Worm (Caenorhabditis elegans) whole organism, L4 larva: Measurements from ENCODE around the gene ZK643.5.

ENCODE experiments used
- F26F4.8 ChIP-seq: fragments of 200-800 bp; sonication (Bioruptor generic); conservative IDR thresholded peaks from 2 replicates; pipeline ENCODE4 v1.3.6; 2022; ENCODE audit warnings: missing genetic modification characterization, missing compliant biosample characterization
- F49E8.2 ChIP-seq: sonication (generic microtip); optimal IDR thresholded peaks from 2 replicates; lab custom pipeline; 2016; ENCODE audit warnings: missing compliant biosample characterization, mild to moderate bottlenecking, missing genetic modification characterization, borderline replicate concordance
- R02D3.7 ChIP-seq: fragments of 150-350 bp; sonication (generic microtip); optimal IDR thresholded peaks from 3 replicates; lab custom pipeline; 2014; ENCODE audit warnings: missing biosample characterization, missing genetic modification characterization
- T26A8.4 ChIP-seq: fragments of 200-800 bp; sonication (Bioruptor generic); IDR thresholded peaks from 2 replicates; pipeline ENCODE4 v1.3.6; 2022; ENCODE audit warnings: missing genetic modification characterization, missing compliant biosample characterization
- Y5F2A.4 ChIP-seq: fragments of 200-800 bp; sonication (Bioruptor generic); optimal IDR thresholded peaks from 2 replicates; lab custom pipeline; 2018; ENCODE audit warnings: mild to moderate bottlenecking, missing genetic modification characterization, missing compliant biosample characterization
- Y75B8A.6 ChIP-seq: fragments of 200-800 bp; sonication (Bioruptor generic); IDR thresholded peaks from 2 replicates; pipeline ENCODE4 v1.3.6; 2022; ENCODE audit warnings: missing genetic modification reagents, missing genetic modification characterization, missing compliant biosample characterization
- ZK337.2 ChIP-seq: fragments of 200-800 bp; sonication (Bioruptor generic); IDR thresholded peaks from 2 replicates; pipeline ENCODE4 v1.3.6; 2022; ENCODE audit warnings: missing genetic modification reagents, missing genetic modification characterization, missing compliant biosample characterization
- aly-2 ChIP-seq: sonication (generic microtip); optimal IDR thresholded peaks from 2 replicates; lab custom pipeline; 2018; ENCODE audit warnings: missing biosample characterization, missing genetic modification characterization
- ama-1 ChIP-seq: fragments of 150-350 bp; optimal IDR thresholded peaks from 2 replicates; lab custom pipeline; 2014; ENCODE audit warnings: inconsistent platforms, mixed read lengths
- attf-4 ChIP-seq: sonication (generic microtip); optimal IDR thresholded peaks from 3 replicates; lab custom pipeline; 2017; ENCODE audit warnings: missing biosample characterization, missing genetic modification characterization
- ceh-20 ChIP-seq: fragments of 200-800 bp; sonication (Bioruptor generic); IDR thresholded peaks from 2 replicates; pipeline ENCODE4 v1.3.6; 2022; ENCODE audit warnings: missing genetic modification reagents, missing genetic modification characterization, missing compliant biosample characterization
- ceh-44 ChIP-seq: fragments of 200-800 bp; sonication (Bioruptor generic); IDR thresholded peaks from 2 replicates; pipeline ENCODE4 v1.3.6; 2022; ENCODE audit warnings: missing genetic modification reagents, missing genetic modification characterization, missing compliant biosample characterization
- ceh-82 ChIP-seq: sonication (generic microtip); optimal IDR thresholded peaks from 2 replicates; lab custom pipeline; 2017; ENCODE audit warnings: missing biosample characterization, missing genetic modification characterization
- daf-16 ChIP-seq, 3 experiments: sonication (generic microtip); optimal IDR thresholded peaks; 2 replicates each; lab custom pipeline; 2016 to 2017; ENCODE audit warnings: missing genetic modification characterization in 3 of 3, missing genetic modification reagents in 3 of 3, mild to moderate bottlenecking in 2 of 3, missing compliant biosample characterization in 2 of 3, missing biosample characterization in 1 of 3, moderate library complexity in 1 of 3
- dpl-1 ChIP-seq: fragments of 150-350 bp; optimal IDR thresholded peaks from 2 replicates; lab custom pipeline; 2014; ENCODE audit warnings: missing biosample characterization, missing genetic modification reagents, missing genetic modification characterization
- dve-1 ChIP-seq: sonication (generic microtip); optimal IDR thresholded peaks from 2 replicates; lab custom pipeline; 2017; ENCODE audit warnings: antibody characterized with exemption, mild to moderate bottlenecking, missing genetic modification characterization, missing compliant biosample characterization; ENCODE audit not compliant: insufficient read depth
- fkh-10 ChIP-seq: fragments of 150-350 bp; optimal IDR thresholded peaks from 2 replicates; lab custom pipeline; 2014; ENCODE audit warnings: missing biosample characterization, missing genetic modification reagents, missing genetic modification characterization
- gei-8 ChIP-seq: fragments of 200-800 bp; sonication (Bioruptor generic); optimal IDR thresholded peaks from 2 replicates; lab custom pipeline; 2018; ENCODE audit warnings: mild to moderate bottlenecking, missing genetic modification characterization, missing compliant biosample characterization
- hif-1 ChIP-seq, 2 experiments: sonication (generic microtip); optimal IDR thresholded peaks; 2 replicates each; lab custom pipeline; 2016 to 2017; ENCODE audit warnings: missing compliant biosample characterization in 2 of 2, missing genetic modification characterization in 2 of 2, missing genetic modification reagents in 2 of 2, missing genotype in 2 of 2, mild to moderate bottlenecking in 1 of 2
- jun-1 ChIP-seq: fragments of 150-350 bp; optimal IDR thresholded peaks from 2 replicates; lab custom pipeline; 2014; ENCODE audit warnings: missing biosample characterization, missing genetic modification reagents, missing genetic modification characterization
- lin-15B ChIP-seq: fragments of 150-350 bp; sonication (generic microtip); optimal IDR thresholded peaks from 3 replicates; lab custom pipeline; 2014; ENCODE audit warnings: missing biosample characterization, missing genetic modification characterization
- lin-29 ChIP-seq: fragments of 200-800 bp; sonication (Bioruptor generic); IDR thresholded peaks from 2 replicates; pipeline ENCODE4 v1.3.6; 2022; ENCODE audit warnings: missing genetic modification reagents, missing genetic modification characterization, missing compliant biosample characterization
- lir-3 ChIP-seq: sonication (generic microtip); optimal IDR thresholded peaks from 2 replicates; lab custom pipeline; 2016; ENCODE audit warnings: mild to moderate bottlenecking, missing genetic modification characterization, missing compliant biosample characterization
- madf-5 ChIP-seq, 2 experiments: fragments of 200-800 bp; sonication (Bioruptor generic); IDR thresholded peaks; 2 replicates each; pipeline ENCODE4 v1.3.6; 2022; ENCODE audit warnings: missing compliant biosample characterization in 2 of 2, missing genetic modification characterization in 2 of 2
- mdl-1 ChIP-seq, 2 experiments: fragments of 150-350 bp in 1 of 2; sonication (generic microtip) in 1 of 2; optimal IDR thresholded peaks; 2 replicates each; lab custom pipeline; 2014 to 2017; ENCODE audit warnings: missing biosample characterization in 2 of 2, missing genetic modification characterization in 2 of 2
- mes-2 ChIP-seq: sonication (generic microtip); optimal IDR thresholded peaks from 2 replicates; lab custom pipeline; 2016; ENCODE audit warnings: missing genotype, mild to moderate bottlenecking, missing genetic modification characterization, missing compliant biosample characterization; ENCODE audit not compliant: poor library complexity, severe bottlenecking
- mxl-2 ChIP-seq: fragments of 200-800 bp; sonication (Bioruptor generic); conservative IDR thresholded peaks from 2 replicates; pipeline ENCODE4 v1.3.6; 2022; ENCODE audit warnings: missing genetic modification reagents, missing genetic modification characterization, missing compliant biosample characterization
- mxl-3 ChIP-seq: fragments of 200-800 bp; sonication (Bioruptor generic); optimal IDR thresholded peaks from 2 replicates; lab custom pipeline; 2018; ENCODE audit warnings: mild to moderate bottlenecking, missing genetic modification characterization, missing compliant biosample characterization
- nhr-102 ChIP-seq: sonication (generic microtip); optimal IDR thresholded peaks from 2 replicates; lab custom pipeline; 2016; ENCODE audit warnings: mild to moderate bottlenecking, missing genetic modification characterization, moderate library complexity, missing compliant biosample characterization
- nhr-237 ChIP-seq: sonication (generic microtip); optimal IDR thresholded peaks from 2 replicates; lab custom pipeline; 2017; ENCODE audit warnings: missing biosample characterization, missing genetic modification characterization
- nhr-25 ChIP-seq: sonication (generic microtip); optimal IDR thresholded peaks from 2 replicates; lab custom pipeline; 2017; ENCODE audit warnings: missing genetic modification characterization, mild to moderate bottlenecking, missing compliant biosample characterization, antibody characterized with exemption, moderate library complexity, borderline replicate concordance; ENCODE audit not compliant: insufficient read depth
- nhr-28 ChIP-seq: fragments of 150-350 bp; optimal IDR thresholded peaks from 2 replicates; lab custom pipeline; 2014; ENCODE audit warnings: missing biosample characterization, missing genetic modification characterization
- nhr-41 ChIP-seq: fragments of 200-800 bp; sonication (Bioruptor generic); IDR thresholded peaks from 2 replicates; pipeline ENCODE4 v1.3.6; 2022; ENCODE audit warnings: missing genetic modification reagents, missing genetic modification characterization, missing compliant biosample characterization
- nhr-6 ChIP-seq: fragments of 150-350 bp; optimal IDR thresholded peaks from 2 replicates; lab custom pipeline; 2014; ENCODE audit warnings: missing biosample characterization, missing genetic modification characterization
- nhr-77 ChIP-seq: fragments of 150-350 bp; optimal IDR thresholded peaks from 2 replicates; lab custom pipeline; 2014; ENCODE audit warnings: missing biosample characterization, missing genetic modification characterization
- pqm-1 ChIP-seq: sonication (generic microtip); optimal IDR thresholded peaks from 2 replicates; lab custom pipeline; 2017; ENCODE audit warnings: missing biosample characterization, missing genetic modification characterization
- rbr-2 ChIP-seq: sonication (generic microtip); optimal IDR thresholded peaks from 2 replicates; lab custom pipeline; 2016; ENCODE audit warnings: missing genotype, missing genetic modification characterization, missing compliant biosample characterization
- saeg-2 ChIP-seq: fragments of 200-800 bp; sonication (Bioruptor generic); IDR thresholded peaks from 2 replicates; pipeline ENCODE4 v1.3.6; 2022; ENCODE audit warnings: missing genetic modification reagents, missing genetic modification characterization, missing compliant biosample characterization
- sdz-12 ChIP-seq: fragments of 200-800 bp; sonication (Bioruptor generic); optimal IDR thresholded peaks from 2 replicates; lab custom pipeline; 2018; ENCODE audit warnings: mild to moderate bottlenecking, missing genetic modification characterization, missing compliant biosample characterization
- set-16 ChIP-seq: fragments of 200-800 bp; sonication (Bioruptor generic); IDR thresholded peaks from 2 replicates; pipeline ENCODE4 v1.3.6; 2022; ENCODE audit warnings: missing genetic modification reagents, missing genetic modification characterization, missing compliant biosample characterization
- snpc-1.2 ChIP-seq: fragments of 200-800 bp; sonication (Bioruptor generic); IDR thresholded peaks from 2 replicates; pipeline ENCODE4 v1.3.6; 2022; ENCODE audit warnings: missing genetic modification reagents, missing genetic modification characterization, missing compliant biosample characterization
- snpc-4 ChIP-seq: fragments of 150-350 bp; optimal IDR thresholded peaks from 2 replicates; lab custom pipeline; 2014; ENCODE audit warnings: missing biosample characterization, missing genetic modification characterization
- spr-3 ChIP-seq: fragments of 200-800 bp; sonication (Bioruptor generic); optimal IDR thresholded peaks from 2 replicates; lab custom pipeline; 2018; ENCODE audit warnings: mild to moderate bottlenecking, missing genetic modification characterization, missing compliant biosample characterization
- tra-1 ChIP-seq: fragments of 200-800 bp; sonication (Bioruptor generic); IDR thresholded peaks from 2 replicates; pipeline ENCODE4 v1.3.6; 2022; ENCODE audit warnings: missing genetic modification reagents, missing genetic modification characterization, missing compliant biosample characterization
- unc-130 ChIP-seq: sonication (generic microtip); optimal IDR thresholded peaks from 2 replicates; lab custom pipeline; 2016; ENCODE audit warnings: missing genetic modification reagents, missing genetic modification characterization, missing compliant biosample characterization
- unc-39 ChIP-seq: sonication (generic microtip); optimal IDR thresholded peaks from 2 replicates; lab custom pipeline; 2017; ENCODE audit warnings: missing biosample characterization, missing genetic modification characterization
- unc-62 ChIP-seq, 3 experiments: fragments of 150-350 bp in 1 of 3; sonication (generic microtip); optimal IDR thresholded peaks in 2 of 3; peaks in 1 of 3; 1 replicate in 1 of 3; 2 replicates in 2 of 3; lab custom pipeline; 2014 to 2017; ENCODE audit warnings: missing biosample characterization in 3 of 3, missing genetic modification characterization in 3 of 3, missing genetic modification reagents in 3 of 3, missing genotype in 1 of 3
- zip-2 ChIP-seq: fragments of 150-350 bp; optimal IDR thresholded peaks from 2 replicates; lab custom pipeline; 2014; ENCODE audit warnings: missing biosample characterization, missing genetic modification characterization
- ztf-11 ChIP-seq: fragments of 150-350 bp; optimal IDR thresholded peaks from 2 replicates; lab custom pipeline; 2014; ENCODE audit warnings: missing biosample characterization, missing genetic modification characterization

The ZK643.5 gene

ce11 chrIII:8978512-8979352 is 22.7 kb upstream of the ZK643.5 start:
- TF ChIP-seq madf-5 (GFP tag; IDR thresholded peaks at IDR 0.05; lab: Robert Waterston, UW) (no peak), daf-16 (GFP tag; optimal IDR thresholded peaks at IDR 0.05; lab: Kevin White, UChicago) (no peak), daf-16 (tag; optimal IDR thresholded peaks at IDR 0.05; lab: Kevin White, UChicago) (no peak), spr-3 (GFP tag; lab: Kevin White, UChicago) (peak; percentile 19), lin-29 (GFP tag; lab: Robert Waterston, UW) (no peak), nhr-102 (tag; lab: Kevin White, UChicago) (no peak), unc-39 (tag; lab: Kevin White, UChicago) (no peak), snpc-1.2 (GFP tag; lab: Robert Waterston, UW) (no peak), attf-4 (tag; lab: Kevin White, UChicago) (no peak), gei-8 (GFP tag; lab: Kevin White, UChicago) (no peak), mes-2 (tag; lab: Kevin White, UChicago) (no peak), tra-1 (GFP tag; lab: Robert Waterston, UW) (no peak), nhr-237 (no peak), saeg-2 (GFP tag; lab: Robert Waterston, UW) (peak; percentile 53; the same call in 1 of the 2 replicates), ceh-20 (GFP tag; lab: Robert Waterston, UW) (0 out of 2 replicates have a peak, but pooled peaks have one; percentile 28), nhr-77 (tag; lab: Kevin White, UChicago) (no peak), sdz-12 (no peak), nhr-28 (no peak), F26F4.8 (GFP tag; lab: Robert Waterston, UW) (no peak), zip-2 (tag; lab: Kevin White, UChicago) (no peak), nhr-41 (GFP tag; lab: Robert Waterston, UW) (no peak; the same call in 1 of the 2 replicates), R02D3.7 (tag; lab: Kevin White, UChicago) (no peak), jun-1 (tag; lab: Kevin White, UChicago) (no peak), ceh-82 (tag; lab: Kevin White, UChicago) (no peak), ztf-11 (no peak), dpl-1 (no peak), mxl-2 (GFP tag; lab: Robert Waterston, UW) (no peak), unc-130 (GFP tag; lab: Kevin White, UChicago) (no peak), mxl-3 (GFP tag; lab: Kevin White, UChicago) (no peak), dve-1 (tag; lab: Kevin White, UChicago) (peak; percentile 32), snpc-4 (no peak), ZK337.2 (GFP tag; lab: Robert Waterston, UW) (no peak), set-16 (GFP tag; lab: Robert Waterston, UW) (no peak), Y75B8A.6 (GFP tag; lab: Robert Waterston, UW) (0 out of 2 replicates have a peak, but pooled peaks have one; percentile 2), T26A8.4 (GFP tag; lab: Robert Waterston, UW) (no peak), F49E8.2 (tag; lab: Kevin White, UChicago) (no peak), aly-2 (tag; lab: Kevin White, UChicago) (no peak), mdl-1 (tag; optimal IDR thresholded peaks at IDR 0.05; lab: Kevin White, UChicago) (no peak), hif-1 (tag; optimal IDR thresholded peaks at IDR 0.05; lab: Kevin White, UChicago) (no peak), ceh-44 (GFP tag; lab: Robert Waterston, UW) (no peak), nhr-25 (tag; lab: Kevin White, UChicago) (no peak), fkh-10 (GFP tag; lab: Kevin White, UChicago) (no peak), nhr-6 (tag; lab: Kevin White, UChicago) (no peak), lin-15B (tag; lab: Kevin White, UChicago) (no peak), rbr-2 (tag; lab: Kevin White, UChicago) (no peak), pqm-1 (no peak), ama-1 (lab: Kevin White, UChicago) (no peak), unc-62 (GFP tag; optimal IDR thresholded peaks at IDR 0.05 in 1 of 2; lab: Kevin White, UChicago) (peak in 1 of 2 experiments; percentile 82), unc-62 (tag; optimal IDR thresholded peaks at IDR 0.05; lab: Kevin White, UChicago) (no peak), Y5F2A.4 (GFP tag; lab: Kevin White, UChicago) (no peak), lir-3 (tag; lab: Kevin White, UChicago) (no peak)
